Worm (Caenorhabditis elegans): ENCODE measurements around the gene nhr-234.

nhr-234 gene

ce11 chrII:12626887-12627286 is 9.6 kb upstream of the nhr-234 start, which contains the start of gene nspe-7:
nspe-7 (plus strand) TSS chrII:12627187.
- no peak for TF ChIP-seq unc-62 (GFP tag; optimal IDR thresholded peaks at IDR 0.05)

ce11 chrII:12628566-12628965 is 7.9 kb upstream of the nhr-234 start, which contains the start of gene nspe-5:
nspe-5 (plus strand) TSS chrII:12628866.
- no peak for TF ChIP-seq unc-62 (GFP tag; optimal IDR thresholded peaks at IDR 0.05)

ce11 chrII:12629387-12629786 is 7.1 kb upstream of the nhr-234 start, which contains the start of gene Y38E10A.28:
Y38E10A.28 (plus strand) TSS chrII:12629687.
- no peak for TF ChIP-seq unc-62 (GFP tag; optimal IDR thresholded peaks at IDR 0.05)

- TF ChIP-seq unc-62 (GFP tag; optimal IDR thresholded peaks at IDR 0.05): no peak
Observed at ce11 chrII:12630888-12631287, 5.6 kb upstream of the nhr-234 start, which contains the start of gene Y38E10A.34. Y38E10A.34 (plus strand) TSS chrII:12631188.

- no peak for TF ChIP-seq unc-62 (GFP tag; optimal IDR thresholded peaks at IDR 0.05)
Observed at ce11 chrII:12634749-12635318, 1.6 kb upstream of the nhr-234 start, which contains the start of gene Y38E10A.17. Y38E10A.17 (minus strand) TSS chrII:12634799.

- no peak for TF ChIP-seq unc-62 (GFP tag; optimal IDR thresholded peaks at IDR 0.05)
Observed at ce11 chrII:12640370-12640769, 3.9 kb downstream of the nhr-234 start, which contains the start of gene nhr-235. nhr-235 (plus strand) TSS chrII:12640670.

- TF ChIP-seq unc-62 (GFP tag; optimal IDR thresholded peaks at IDR 0.05): no peak
Observed at ce11 chrII:12654447-12654846, 18.0 kb downstream of the nhr-234 start, which contains the start of gene rgs-4. rgs-4 (plus strand) TSS chrII:12654747.

ce11 chrII:12655816-12656215 is 19.3 kb downstream of the nhr-234 start:
- TF ChIP-seq unc-62 (GFP tag; optimal IDR thresholded peaks at IDR 0.05): no peak

- no peak for TF ChIP-seq unc-62 (GFP tag; optimal IDR thresholded peaks at IDR 0.05)
Observed at ce11 chrII:12657620-12658019, 21.1 kb downstream of the nhr-234 start.

- TF ChIP-seq unc-62 (GFP tag; optimal IDR thresholded peaks at IDR 0.05): no peak
Observed at ce11 chrII:12658409-12658808, 21.9 kb downstream of the nhr-234 start.

- TF ChIP-seq unc-62 (GFP tag; optimal IDR thresholded peaks at IDR 0.05): no peak
Observed at ce11 chrII:12659676-12660371, 23.3 kb downstream of the nhr-234 start.

ce11 chrII:12661930-12662329 is 25.5 kb downstream of the nhr-234 start:
- no peak for TF ChIP-seq unc-62 (GFP tag; optimal IDR thresholded peaks at IDR 0.05)

ce11 chrII:12665019-12665418 is 28.5 kb downstream of the nhr-234 start:
- no peak for TF ChIP-seq unc-62 (GFP tag; optimal IDR thresholded peaks at IDR 0.05)

ce11 chrII:12666042-12666441 is 29.6 kb downstream of the nhr-234 start:
- no peak for TF ChIP-seq unc-62 (GFP tag; optimal IDR thresholded peaks at IDR 0.05)

ce11 chrII:12668148-12668547 is 31.7 kb downstream of the nhr-234 start:
- TF ChIP-seq unc-62 (GFP tag; optimal IDR thresholded peaks at IDR 0.05): no peak

ce11 chrII:12668874-12669273 is 32.4 kb downstream of the nhr-234 start:
- TF ChIP-seq unc-62 (GFP tag; optimal IDR thresholded peaks at IDR 0.05): no peak

- TF ChIP-seq unc-62 (GFP tag; optimal IDR thresholded peaks at IDR 0.05): no peak
Observed at ce11 chrII:12669342-12669741, 32.9 kb downstream of the nhr-234 start.
